Worm (Caenorhabditis elegans) whole organism, L3 larva: ENCODE results near the gene EEED8.15.

ENCODE experiments used
- mml-1 ChIP-seq: fragments of 150-350 bp; sonication (generic microtip); optimal IDR thresholded peaks from 3 replicates; lab custom pipeline; 2014; ENCODE audit warnings: missing biosample characterization, missing genetic modification characterization
- pqm-1 ChIP-seq: fragments of 150-350 bp; optimal IDR thresholded peaks from 2 replicates; lab custom pipeline; 2017; ENCODE audit warnings: missing biosample characterization, missing genetic modification characterization, inconsistent platforms
- unc-62 ChIP-seq: fragments of 150-350 bp; sonication (generic microtip); optimal IDR thresholded peaks from 4 replicates; lab custom pipeline; 2014; ENCODE audit warnings: missing biosample characterization, missing genetic modification reagents, missing genetic modification characterization
- ztf-11 ChIP-seq: fragments of 150-350 bp; optimal IDR thresholded peaks from 2 replicates; lab custom pipeline; 2014; ENCODE audit warnings: missing biosample characterization, missing genetic modification characterization

- TF ChIP-seq pqm-1 (tag; lab: Kevin White, UChicago) = no peak
- no peak for TF ChIP-seq mml-1 (tag; lab: Kevin White, UChicago)
- TF ChIP-seq unc-62 (GFP tag; lab: Kevin White, UChicago) = no peak
- no peak for TF ChIP-seq ztf-11 (tag; lab: Kevin White, UChicago)
Measured at ce11 chrII:5418317-5418716, 712 bp upstream of the EEED8.15 start.
